Worm (Caenorhabditis elegans) whole organism, L3 larva: ENCODE measurements around the gene T05A7.13.

Source experiments
- R02D3.7 ChIP-seq: fragments of 150-350 bp; optimal IDR thresholded peaks from 2 replicates; lab custom pipeline; 2014; ENCODE audit warnings: missing biosample characterization, missing genetic modification characterization
- aly-2 ChIP-seq: fragments of 150-350 bp; optimal IDR thresholded peaks from 2 replicates; lab custom pipeline; 2014; ENCODE audit warnings: missing biosample characterization, missing genetic modification characterization
- ama-1 ChIP-seq: fragments of 150-350 bp; optimal IDR thresholded peaks from 2 replicates; lab custom pipeline; 2018
- ceh-16 ChIP-seq: sonication (generic microtip); optimal IDR thresholded peaks from 2 replicates; lab custom pipeline; 2017; ENCODE audit warnings: missing biosample characterization, missing genetic modification characterization
- ceh-28 ChIP-seq: fragments of 150-350 bp; optimal IDR thresholded peaks from 2 replicates; lab custom pipeline; 2014; ENCODE audit warnings: missing biosample characterization, missing genetic modification reagents, missing genetic modification characterization
- ceh-82 ChIP-seq: fragments of 150-350 bp; optimal IDR thresholded peaks from 2 replicates; lab custom pipeline; 2014; ENCODE audit warnings: missing biosample characterization, missing genetic modification characterization
- ceh-9 ChIP-seq: sonication (generic microtip); optimal IDR thresholded peaks from 2 replicates; lab custom pipeline; 2018; ENCODE audit warnings: missing biosample characterization, missing genetic modification characterization
- daf-12 ChIP-seq: fragments of 150-350 bp; optimal IDR thresholded peaks from 2 replicates; lab custom pipeline; 2014; ENCODE audit warnings: missing biosample characterization, missing genetic modification reagents, missing genetic modification characterization
- egl-5 ChIP-seq: fragments of 150-350 bp; optimal IDR thresholded peaks from 2 replicates; lab custom pipeline; 2017; ENCODE audit warnings: missing biosample characterization, missing genetic modification reagents, missing genetic modification characterization, inconsistent platforms
- elt-2 ChIP-seq: sonication (generic microtip); optimal IDR thresholded peaks from 2 replicates; lab custom pipeline; 2016; ENCODE audit warnings: missing genetic modification reagents, mild to moderate bottlenecking, missing genetic modification characterization, missing compliant biosample characterization
- elt-3 ChIP-seq, 3 experiments: fragments of 150-350 bp in 1 of 3; sonication (generic microtip) in 2 of 3; optimal IDR thresholded peaks; 2 replicates in 2 of 3; 4 replicates in 1 of 3; lab custom pipeline; 2014 to 2017; ENCODE audit warnings: missing biosample characterization in 3 of 3, missing genetic modification characterization in 3 of 3
- eor-1 ChIP-seq, 2 experiments: fragments of 150-350 bp; optimal IDR thresholded peaks; 2 replicates each; lab custom pipeline; 2014 to 2018; ENCODE audit warnings: missing biosample characterization in 2 of 2, missing genetic modification characterization in 2 of 2
- fkh-2 ChIP-seq: fragments of 150-350 bp; optimal IDR thresholded peaks from 2 replicates; lab custom pipeline; 2014; ENCODE audit warnings: missing biosample characterization, missing genetic modification reagents, missing genetic modification characterization
- fos-1 ChIP-seq: fragments of 150-350 bp; optimal IDR thresholded peaks from 2 replicates; lab custom pipeline; 2014; ENCODE audit warnings: missing biosample characterization, missing genetic modification characterization
- hmg-11 ChIP-seq: sonication (generic microtip); optimal IDR thresholded peaks from 2 replicates; lab custom pipeline; 2016; ENCODE audit warnings: missing genetic modification characterization, missing compliant biosample characterization
- jun-1 ChIP-seq: fragments of 150-350 bp; optimal IDR thresholded peaks from 2 replicates; lab custom pipeline; 2014; ENCODE audit warnings: missing biosample characterization, missing genetic modification reagents, missing genetic modification characterization
- lin-15B ChIP-seq: fragments of 150-350 bp; optimal IDR thresholded peaks from 2 replicates; lab custom pipeline; 2014; ENCODE audit warnings: missing biosample characterization, missing genetic modification characterization
- lin-39 ChIP-seq: fragments of 150-350 bp; optimal IDR thresholded peaks from 2 replicates; lab custom pipeline; 2018; ENCODE audit warnings: missing biosample characterization, missing genetic modification reagents, missing genetic modification characterization
- lsy-12 ChIP-seq: sonication (generic microtip); optimal IDR thresholded peaks from 2 replicates; lab custom pipeline; 2016; ENCODE audit warnings: mild to moderate bottlenecking, missing genetic modification characterization, missing compliant biosample characterization
- mdl-1 ChIP-seq: fragments of 150-350 bp; optimal IDR thresholded peaks from 2 replicates; lab custom pipeline; 2014; ENCODE audit warnings: missing biosample characterization, missing genetic modification characterization
- nhr-11 ChIP-seq: fragments of 150-350 bp; optimal IDR thresholded peaks from 2 replicates; lab custom pipeline; 2014; ENCODE audit warnings: missing biosample characterization, missing genetic modification characterization
- nhr-23 ChIP-seq: fragments of 150-350 bp; optimal IDR thresholded peaks from 2 replicates; lab custom pipeline; 2014; ENCODE audit warnings: missing biosample characterization, missing genetic modification reagents, missing genetic modification characterization
- nhr-237 ChIP-seq: fragments of 150-350 bp; optimal IDR thresholded peaks from 2 replicates; lab custom pipeline; 2014; ENCODE audit warnings: missing biosample characterization, missing genetic modification characterization
- nhr-43 ChIP-seq: sonication (generic microtip); optimal IDR thresholded peaks from 2 replicates; lab custom pipeline; 2016; ENCODE audit warnings: mild to moderate bottlenecking, missing genetic modification characterization, missing compliant biosample characterization; ENCODE audit not compliant: poor library complexity, severe bottlenecking
- nhr-67 ChIP-seq: fragments of 150-350 bp; optimal IDR thresholded peaks from 2 replicates; lab custom pipeline; 2014; ENCODE audit warnings: missing biosample characterization, missing genetic modification characterization
- nhr-77 ChIP-seq: fragments of 150-350 bp; optimal IDR thresholded peaks from 2 replicates; lab custom pipeline; 2014; ENCODE audit warnings: missing biosample characterization, missing genetic modification characterization
- pqm-1 ChIP-seq: fragments of 150-350 bp; optimal IDR thresholded peaks from 2 replicates; lab custom pipeline; 2017; ENCODE audit warnings: missing biosample characterization, missing genetic modification characterization, inconsistent platforms
- skn-1 ChIP-seq: fragments of 150-350 bp; optimal IDR thresholded peaks from 2 replicates; lab custom pipeline; 2014; ENCODE audit warnings: missing biosample characterization, missing genetic modification characterization
- tbx-2 ChIP-seq: sonication (generic microtip); optimal IDR thresholded peaks from 2 replicates; lab custom pipeline; 2016; ENCODE audit warnings: mild to moderate bottlenecking, missing genetic modification characterization, missing compliant biosample characterization
- unc-39 ChIP-seq: sonication (generic microtip); optimal IDR thresholded peaks from 4 replicates; lab custom pipeline; 2017; ENCODE audit warnings: missing biosample characterization, missing genetic modification characterization
- unc-62 ChIP-seq: fragments of 150-350 bp; sonication (generic microtip); optimal IDR thresholded peaks from 4 replicates; lab custom pipeline; 2014; ENCODE audit warnings: missing biosample characterization, missing genetic modification reagents, missing genetic modification characterization
- zag-1 ChIP-seq: fragments of 150-350 bp; optimal IDR thresholded peaks from 2 replicates; lab custom pipeline; 2014; ENCODE audit warnings: missing biosample characterization, missing genetic modification characterization
- ztf-11 ChIP-seq: fragments of 150-350 bp; optimal IDR thresholded peaks from 2 replicates; lab custom pipeline; 2014; ENCODE audit warnings: missing biosample characterization, missing genetic modification characterization

Gene T05A7.13

ce11 chrII:4672584-4673110 is 11.5 kb upstream of the T05A7.13 start, which contains the start of the genes clec-140 and hmg-11 (continued):
- TF ChIP-seq ceh-9 (tag; lab: Kevin White, UChicago) (no peak), ama-1 (lab: Kevin White, UChicago) (no peak)

- no peak for TF ChIP-seq nhr-77 (tag; lab: Kevin White, UChicago)
Measured at ce11 chrII:4671692-4672091, 10.5 kb upstream of the T05A7.13 start, which contains the start of gene T05A7.6. T05A7.6 (minus strand) TSS chrII:4671792.

ce11 chrII:4667572-4667971 is 6.4 kb upstream of the T05A7.13 start, which contains the start of gene fut-5:
fut-5 (minus strand) TSS chrII:4667672.
- TF ChIP-seq pqm-1 (no peak), unc-39 (no peak), unc-62 (GFP tag; lab: Kevin White, UChicago) (no peak)

- TF ChIP-seq ceh-16 (tag; lab: Kevin White, UChicago) (no peak), daf-12 (tag; lab: Kevin White, UChicago) (no peak), elt-3 (tag; optimal IDR thresholded peaks at IDR 0.05; lab: Kevin White, UChicago) (no peak), ceh-28 (tag; lab: Kevin White, UChicago) (no peak), eor-1 (tag; optimal IDR thresholded peaks at IDR 0.05; lab: Kevin White, UChicago) (no peak), nhr-23 (tag; lab: Kevin White, UChicago) (no peak), tbx-2 (tag; lab: Kevin White, UChicago) (no peak), lsy-12 (no peak), ztf-11 (tag; lab: Kevin White, UChicago) (no peak), skn-1 (tag; lab: Kevin White, UChicago) (no peak), nhr-43 (no peak)
Measured at ce11 chrII:4665359-4665758, 4.2 kb upstream of the T05A7.13 start, which contains the start of gene T05A7.11. T05A7.11 (minus strand) TSS chrII:4665459.

ce11 chrII:4663186-4663585 is 2.0 kb upstream of the T05A7.13 start, which contains the start of gene T05A7.12:
T05A7.12 (minus strand) TSS chrII:4663286.
- no peak for TF ChIP-seq R02D3.7 (tag; lab: Kevin White, UChicago)
- no peak for TF ChIP-seq zag-1 (tag; lab: Kevin White, UChicago)
- TF ChIP-seq nhr-23 (tag; lab: Kevin White, UChicago), result no peak
- no peak for TF ChIP-seq elt-3 (tag; optimal IDR thresholded peaks at IDR 0.05; lab: Kevin White, UChicago)
- TF ChIP-seq aly-2 (tag; lab: Kevin White, UChicago), result no peak
- TF ChIP-seq nhr-67 (tag; lab: Kevin White, UChicago), result no peak
- TF ChIP-seq pqm-1, result no peak
- TF ChIP-seq nhr-237, result no peak
- TF ChIP-seq elt-2 (tag; lab: Kevin White, UChicago), result no peak
- no peak for TF ChIP-seq lsy-12
- no peak for TF ChIP-seq mdl-1
- no peak for TF ChIP-seq ceh-82 (tag; lab: Kevin White, UChicago)
- TF ChIP-seq hmg-11, result no peak
- no peak for TF ChIP-seq nhr-77 (tag; lab: Kevin White, UChicago)
- TF ChIP-seq nhr-43, result no peak
- TF ChIP-seq ztf-11 (tag; lab: Kevin White, UChicago), result no peak
- TF ChIP-seq ceh-9 (tag; lab: Kevin White, UChicago), result no peak

- TF ChIP-seq egl-5 (no peak), lin-15B (tag; lab: Kevin White, UChicago) (no peak), ceh-16 (tag; lab: Kevin White, UChicago) (no peak), jun-1 (tag; lab: Kevin White, UChicago) (no peak), lin-39 (tag; lab: Kevin White, UChicago) (no peak), aly-2 (tag; lab: Kevin White, UChicago) (no peak), nhr-11 (tag; lab: Kevin White, UChicago) (no peak), nhr-67 (tag; lab: Kevin White, UChicago) (no peak), fkh-2 (tag; lab: Kevin White, UChicago) (no peak), fos-1 (tag; lab: Kevin White, UChicago) (no peak), mdl-1 (no peak), elt-3 (tag; optimal IDR thresholded peaks at IDR 0.05; lab: Kevin White, UChicago) (no peak), zag-1 (tag; lab: Kevin White, UChicago) (no peak)
Measured at ce11 chrII:4658245-4658644, 2.9 kb downstream of the T05A7.13 start.
